Worm (Caenorhabditis elegans) whole organism, L2 larva: ENCODE results near the gene pals-29.

Experiments
- C34F6.9 ChIP-seq: fragments of 150-350 bp; optimal IDR thresholded peaks from 2 replicates; lab custom pipeline; 2014; ENCODE audit warnings: missing biosample characterization, missing genetic modification characterization
- F13H6.1 ChIP-seq: sonication (generic microtip); optimal IDR thresholded peaks from 2 replicates; lab custom pipeline; 2016; ENCODE audit warnings: missing genetic modification characterization, missing compliant biosample characterization
- R02D3.7 ChIP-seq: fragments of 150-350 bp; optimal IDR thresholded peaks from 2 replicates; lab custom pipeline; 2014; ENCODE audit warnings: missing biosample characterization, missing genetic modification characterization
- Y55F3AM.14 ChIP-seq: fragments of 200-800 bp; sonication (Bioruptor generic); optimal IDR thresholded peaks from 2 replicates; lab custom pipeline; 2018; ENCODE audit warnings: mild to moderate bottlenecking, missing genetic modification characterization, missing compliant biosample characterization
- ZK546.5 ChIP-seq: sonication (generic microtip); optimal IDR thresholded peaks from 2 replicates; lab custom pipeline; 2017; ENCODE audit warnings: missing biosample characterization, missing genetic modification characterization
- alr-1 ChIP-seq: fragments of 150-350 bp; optimal IDR thresholded peaks from 2 replicates; lab custom pipeline; 2014; ENCODE audit warnings: missing biosample characterization, missing genetic modification characterization
- aly-2 ChIP-seq: fragments of 150-350 bp; optimal IDR thresholded peaks from 2 replicates; lab custom pipeline; 2014; ENCODE audit warnings: missing biosample characterization, missing genetic modification characterization
- ama-1 ChIP-seq: fragments of 150-350 bp; optimal IDR thresholded peaks from 2 replicates; lab custom pipeline; 2018; ENCODE audit warnings: inconsistent platforms
- ceh-16 ChIP-seq: fragments of 150-350 bp; optimal IDR thresholded peaks from 2 replicates; lab custom pipeline; 2014; ENCODE audit warnings: missing biosample characterization, missing genetic modification characterization
- ceh-82 ChIP-seq: fragments of 150-350 bp; optimal IDR thresholded peaks from 2 replicates; lab custom pipeline; 2014; ENCODE audit warnings: missing biosample characterization, missing genetic modification characterization
- dmd-4 ChIP-seq: sonication (generic microtip); optimal IDR thresholded peaks from 2 replicates; lab custom pipeline; 2017; ENCODE audit warnings: missing biosample characterization, missing genetic modification characterization
- egl-27 ChIP-seq: sonication (generic microtip); optimal IDR thresholded peaks from 3 replicates; lab custom pipeline; 2017; ENCODE audit warnings: missing biosample characterization, missing genetic modification reagents, missing genetic modification characterization
- elt-1 ChIP-seq: fragments of 150-350 bp; optimal IDR thresholded peaks from 2 replicates; lab custom pipeline; 2014; ENCODE audit warnings: missing biosample characterization, missing genetic modification characterization
- elt-3 ChIP-seq: sonication (generic microtip); optimal IDR thresholded peaks from 2 replicates; lab custom pipeline; 2017; ENCODE audit warnings: missing biosample characterization, missing genetic modification characterization
- fos-1 ChIP-seq: fragments of 150-350 bp; optimal IDR thresholded peaks from 2 replicates; lab custom pipeline; 2014; ENCODE audit warnings: missing biosample characterization, missing genetic modification characterization
- gmeb-1 ChIP-seq: fragments of 150-350 bp; optimal IDR thresholded peaks from 2 replicates; lab custom pipeline; 2014; ENCODE audit warnings: missing biosample characterization, missing genetic modification characterization
- lin-11 ChIP-seq: fragments of 150-350 bp; sonication (generic microtip); optimal IDR thresholded peaks from 2 replicates; lab custom pipeline; 2014; ENCODE audit warnings: missing biosample characterization, missing genetic modification characterization, inconsistent platforms, mixed read lengths
- lin-13 ChIP-seq: fragments of 150-350 bp; optimal IDR thresholded peaks from 2 replicates; lab custom pipeline; 2014; ENCODE audit warnings: missing biosample characterization, missing genetic modification reagents, missing genetic modification characterization
- lsy-2 ChIP-seq, 2 experiments: fragments of 150-350 bp in 1 of 2; sonication (generic microtip) in 1 of 2; optimal IDR thresholded peaks; 2 replicates each; lab custom pipeline; 2014 to 2017; ENCODE audit warnings: missing biosample characterization in 2 of 2, missing genetic modification characterization in 2 of 2
- mab-5 ChIP-seq: fragments of 150-350 bp; optimal IDR thresholded peaks from 2 replicates; lab custom pipeline; 2014; ENCODE audit warnings: missing biosample characterization, missing genetic modification characterization
- mbf-1 ChIP-seq: sonication (generic microtip); optimal IDR thresholded peaks from 2 replicates; lab custom pipeline; 2017; ENCODE audit warnings: missing biosample characterization, missing genetic modification characterization
- nhr-10 ChIP-seq: sonication (generic microtip); optimal IDR thresholded peaks from 2 replicates; lab custom pipeline; 2017; ENCODE audit warnings: missing biosample characterization, missing genetic modification characterization
- nhr-11 ChIP-seq: fragments of 150-350 bp; optimal IDR thresholded peaks from 2 replicates; lab custom pipeline; 2014; ENCODE audit warnings: missing biosample characterization, missing genetic modification characterization
- nhr-12 ChIP-seq: fragments of 150-350 bp; optimal IDR thresholded peaks from 2 replicates; lab custom pipeline; 2014; ENCODE audit warnings: missing biosample characterization, missing genetic modification characterization
- nhr-21 ChIP-seq: fragments of 150-350 bp; optimal IDR thresholded peaks from 2 replicates; lab custom pipeline; 2014; ENCODE audit warnings: missing biosample characterization, missing genetic modification characterization
- nhr-23 ChIP-seq: fragments of 150-350 bp; optimal IDR thresholded peaks from 2 replicates; lab custom pipeline; 2014; ENCODE audit warnings: missing biosample characterization, missing genetic modification reagents, missing genetic modification characterization
- nhr-6 ChIP-seq: fragments of 150-350 bp; optimal IDR thresholded peaks from 2 replicates; lab custom pipeline; 2014; ENCODE audit warnings: missing biosample characterization, missing genetic modification characterization
- peb-1 ChIP-seq: fragments of 150-350 bp; optimal IDR thresholded peaks from 2 replicates; lab custom pipeline; 2014; ENCODE audit warnings: missing biosample characterization, missing genetic modification characterization
- sem-4 ChIP-seq: fragments of 150-350 bp; optimal IDR thresholded peaks from 2 replicates; lab custom pipeline; 2014; ENCODE audit warnings: missing biosample characterization, missing genetic modification reagents, missing genetic modification characterization
- sma-3 ChIP-seq: sonication (generic microtip); optimal IDR thresholded peaks from 2 replicates; lab custom pipeline; 2016; ENCODE audit warnings: missing genetic modification reagents, missing genetic modification characterization, missing compliant biosample characterization
- sma-9 ChIP-seq, 2 experiments: fragments of 150-350 bp in 1 of 2; sonication (generic microtip) in 1 of 2; optimal IDR thresholded peaks; 2 replicates each; lab custom pipeline; 2014 to 2016; ENCODE audit warnings: missing genetic modification characterization in 2 of 2, mild to moderate bottlenecking in 1 of 2, missing biosample characterization in 1 of 2, missing compliant biosample characterization in 1 of 2, missing genetic modification reagents in 1 of 2, moderate library complexity in 1 of 2
- unc-39 ChIP-seq: fragments of 150-350 bp; optimal IDR thresholded peaks from 2 replicates; lab custom pipeline; 2014; ENCODE audit warnings: missing biosample characterization, missing genetic modification characterization
- unc-55 ChIP-seq: fragments of 150-350 bp; sonication (generic microtip); optimal IDR thresholded peaks from 3 replicates; lab custom pipeline; 2014; ENCODE audit warnings: missing biosample characterization, missing genetic modification reagents, missing genetic modification characterization
- unc-62 ChIP-seq: fragments of 150-350 bp; optimal IDR thresholded peaks from 2 replicates; lab custom pipeline; 2014; ENCODE audit warnings: missing biosample characterization, missing genetic modification reagents, missing genetic modification characterization
- ztf-1 ChIP-seq: fragments of 200-800 bp; sonication (Bioruptor generic); conservative IDR thresholded peaks from 2 replicates; pipeline ENCODE4 v1.3.6; 2022; ENCODE audit warnings: missing genetic modification characterization, missing compliant biosample characterization
- ztf-11 ChIP-seq: sonication (generic microtip); optimal IDR thresholded peaks from 2 replicates; lab custom pipeline; 2017; ENCODE audit warnings: missing biosample characterization, missing genetic modification characterization
- ztf-4 ChIP-seq: fragments of 150-350 bp; optimal IDR thresholded peaks from 2 replicates; lab custom pipeline; 2014; ENCODE audit warnings: missing biosample characterization, missing genetic modification characterization

The pals-29 gene

ce11 chrIV:14523568-14523967 lies 18.8 kb downstream of the pals-29 start, which contains the start of gene srh-63:
Gene srh-63, plus strand, starts transcription at chrIV:14523868.
- TF ChIP-seq elt-1 (tag; lab: Kevin White, UChicago): no peak
- no peak for TF ChIP-seq peb-1
- TF ChIP-seq lin-13 (GFP tag; lab: Kevin White, UChicago): no peak
- TF ChIP-seq gmeb-1 (tag; lab: Kevin White, UChicago): no peak
- TF ChIP-seq unc-62: no peak
- TF ChIP-seq sma-3: no peak
- no peak for TF ChIP-seq sem-4 (tag; lab: Kevin White, UChicago)
- no peak for TF ChIP-seq elt-3
- no peak for TF ChIP-seq nhr-12
- TF ChIP-seq nhr-10 (tag; lab: Kevin White, UChicago): no peak
- no peak for TF ChIP-seq unc-55 (GFP tag; lab: Kevin White, UChicago)
- TF ChIP-seq lin-11: no peak
- no peak for TF ChIP-seq aly-2
- no peak for TF ChIP-seq ztf-1 (GFP tag; lab: Robert Waterston, UW)
- TF ChIP-seq, all 48 proteins: peak for 0

ce11 chrIV:14519423-14519822 lies 23.0 kb downstream of the pals-29 start, which contains the start of the genes Y57G11A.2 and T27E7.1:
Gene Y57G11A.2, minus strand, starts transcription at chrIV:14519523.
Gene T27E7.1, plus strand, starts transcription at chrIV:14519759.
- TF ChIP-seq C34F6.9 (tag; lab: Kevin White, UChicago) (no peak), R02D3.7 (tag; lab: Kevin White, UChicago) (no peak), ceh-82 (no peak), ceh-16 (tag; lab: Kevin White, UChicago) (no peak), ztf-11 (tag; lab: Kevin White, UChicago) (no peak), peb-1 (no peak)

- no peak for TF ChIP-seq elt-1 (tag; lab: Kevin White, UChicago)
- TF ChIP-seq F13H6.1 (tag; lab: Kevin White, UChicago): no peak
- TF ChIP-seq Y55F3AM.14 (GFP tag; lab: Kevin White, UChicago): no peak
- no peak for TF ChIP-seq lin-11
- no peak for TF ChIP-seq ZK546.5 (tag; lab: Kevin White, UChicago)
- TF ChIP-seq ztf-11 (tag; lab: Kevin White, UChicago): no peak
- no peak for TF ChIP-seq nhr-10 (tag; lab: Kevin White, UChicago)
- TF ChIP-seq C34F6.9 (tag; lab: Kevin White, UChicago): no peak
- no peak for TF ChIP-seq peb-1
- no peak for TF ChIP-seq mab-5
- no peak for TF ChIP-seq alr-1 (tag; lab: Kevin White, UChicago)
- TF ChIP-seq nhr-23 (tag; lab: Kevin White, UChicago): no peak
- no peak for TF ChIP-seq nhr-11 (tag; lab: Kevin White, UChicago)
- TF ChIP-seq egl-27 (tag; lab: Kevin White, UChicago): no peak
- TF ChIP-seq ama-1 (lab: Kevin White, UChicago): no peak
- TF ChIP-seq sma-3: no peak
- no peak for TF ChIP-seq nhr-21 (tag; lab: Kevin White, UChicago)
- TF ChIP-seq ceh-82: no peak
- TF ChIP-seq unc-39 (tag; lab: Kevin White, UChicago): no peak
- no peak for TF ChIP-seq aly-2
- TF ChIP-seq, all 48 proteins: peak for 0
Observed at ce11 chrIV:14515162-14515561, 27.3 kb downstream of the pals-29 start.

- TF ChIP-seq unc-62 (no peak), nhr-6 (tag; lab: Kevin White, UChicago) (no peak), unc-55 (GFP tag; lab: Kevin White, UChicago) (no peak), dmd-4 (tag; lab: Kevin White, UChicago) (no peak), sma-9 (GFP tag; optimal IDR thresholded peaks at IDR 0.05; lab: Kevin White, UChicago) (no peak), sma-9 (tag; optimal IDR thresholded peaks at IDR 0.05; lab: Kevin White, UChicago) (no peak), egl-27 (tag; lab: Kevin White, UChicago) (no peak), mbf-1 (no peak), ztf-4 (tag; lab: Kevin White, UChicago) (no peak), aly-2 (no peak), fos-1 (no peak), lin-13 (GFP tag; lab: Kevin White, UChicago) (no peak), nhr-12 (no peak), lsy-2 (tag; optimal IDR thresholded peaks at IDR 0.05; lab: Kevin White, UChicago) (no peak), Y55F3AM.14 (GFP tag; lab: Kevin White, UChicago) (no peak)
Observed at ce11 chrIV:14512405-14512804, 30.0 kb downstream of the pals-29 start, which contains the start of gene Y57G11A.5. Gene Y57G11A.5, minus strand, starts transcription at chrIV:14512505.
